Fruit fly (Drosophila melanogaster): Measurements from ENCODE around the gene CG3744.

CG3744 gene

DNA sequence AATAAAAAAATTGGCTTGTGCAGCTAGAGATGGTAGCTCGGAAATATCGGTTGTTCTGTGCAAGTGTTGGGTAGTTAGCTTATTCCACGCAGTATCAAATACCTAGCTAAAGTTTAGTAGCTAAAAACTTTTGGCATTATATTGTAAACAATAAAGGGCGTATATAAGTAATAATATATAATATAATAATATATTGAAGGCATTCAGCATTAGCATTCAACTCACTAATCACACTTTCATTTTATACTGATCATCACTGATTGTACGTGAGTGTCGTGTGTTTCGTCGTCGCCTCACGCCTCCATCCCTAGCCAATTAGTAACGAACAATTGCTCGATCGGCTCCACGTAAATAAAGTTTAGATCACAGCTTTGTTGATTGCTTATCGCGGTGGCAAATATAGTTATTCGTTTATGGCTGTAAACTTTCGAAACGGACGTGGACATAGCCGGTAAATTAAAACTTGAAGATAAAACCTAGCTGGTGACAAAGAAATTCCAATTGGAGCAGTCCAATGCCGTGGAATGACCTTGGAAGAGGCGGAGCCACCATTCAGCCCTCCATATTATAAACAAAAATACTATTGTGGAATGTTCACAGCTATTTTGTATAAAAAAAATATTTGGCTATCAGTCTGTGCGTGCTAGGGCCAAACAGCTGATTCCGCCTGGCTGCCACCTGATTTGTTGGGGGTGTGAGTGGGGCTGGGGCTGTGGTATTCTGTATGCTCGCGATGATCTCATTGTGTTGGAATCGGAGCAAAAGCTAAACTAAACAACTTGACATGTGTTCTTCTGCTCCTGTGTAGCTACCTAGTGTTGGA, 41.6 kb upstream of the CG3744 start, which contains the start of the genes PIG-S, sud1 and CG11168 (continued):
- TF ChIP-seq CG33557 (GFP tag; optimal IDR thresholded peaks at IDR 0.05) = peak; percentile 38
- peak; percentile 79 for TF ChIP-seq Opbp (GFP tag; IDR thresholded peaks at IDR 0.05; ENCODE audit: partially characterized antibody)
- no peak for TF ChIP-seq yki (optimal IDR thresholded peaks at IDR 0.05)
- TF ChIP-seq nom (GFP tag; optimal IDR thresholded peaks at IDR 0.05) = no peak
- peak; percentile 26 to 76 for TF ChIP-seq crp (GFP tag; optimal IDR thresholded peaks at IDR 0.05)
- peak; percentile 68 for TF ChIP-seq Xrp1 (GFP tag; IDR thresholded peaks at IDR 0.05)
- TF ChIP-seq CrebB (tag; optimal IDR thresholded peaks at IDR 0.05) = no peak
- no peak for TF ChIP-seq Spps (tag; optimal IDR thresholded peaks at IDR 0.05)
- peak; percentile 68 for TF ChIP-seq unpg (GFP tag; optimal IDR thresholded peaks at IDR 0.05)
- TF ChIP-seq seq (GFP tag; IDR thresholded peaks at IDR 0.05) = 0 out of 2 replicates have a peak, but pooled peaks have one; percentile 21
- no peak for TF ChIP-seq CG6654 (GFP tag; optimal IDR thresholded peaks at IDR 0.05)
- no peak for TF ChIP-seq CG4328 (GFP tag; optimal IDR thresholded peaks at IDR 0.05)
- TF ChIP-seq fd96Cb (tag; optimal IDR thresholded peaks at IDR 0.05) = peak; percentile 63
- no peak for TF ChIP-seq CG4282 (GFP tag; optimal IDR thresholded peaks at IDR 0.05)
- TF ChIP-seq CG12942 (GFP tag; optimal IDR thresholded peaks at IDR 0.05) = peak; percentile 50
- no peak for TF ChIP-seq CG6175 (GFP tag; IDR thresholded peaks at IDR 0.05)
- peak; percentile 78 for TF ChIP-seq tgo (GFP tag; IDR thresholded peaks at IDR 0.05)
- peak in 1 of 3 experiments; percentile 67 for TF ChIP-seq lola (GFP tag; optimal IDR thresholded peaks at IDR 0.05)
- TF ChIP-seq CG2120 (GFP tag; optimal IDR thresholded peaks at IDR 0.05) = peak; percentile 48
- TF ChIP-seq prd (optimal IDR thresholded peaks at IDR 0.05) = no peak
- peak; percentile 88 for TF ChIP-seq prd (GFP tag; IDR thresholded peaks at IDR 0.05)
- peak; percentile 42 for TF ChIP-seq CG17359 (tag; optimal IDR thresholded peaks at IDR 0.05)
- TF ChIP-seq CG31365 (tag; optimal IDR thresholded peaks at IDR 0.05) = no peak
- TF ChIP-seq ewg (GFP tag; optimal IDR thresholded peaks at IDR 0.05) = no peak
- TF ChIP-seq pfk (GFP tag; optimal IDR thresholded peaks at IDR 0.05) = no peak
- no peak for TF ChIP-seq Lpt (GFP tag; optimal IDR thresholded peaks at IDR 0.05)
- TF ChIP-seq chinmo (GFP tag; IDR thresholded peaks at IDR 0.05; ENCODE audit: partially characterized antibody) = peak; percentile 85; the same call in 2 of the 4 replicates
- TF ChIP-seq ro (GFP tag; IDR thresholded peaks at IDR 0.05) = peak; percentile 31; the same call in 1 of the 2 replicates
- peak; percentile 64 for TF ChIP-seq HmgZ (tag; optimal IDR thresholded peaks at IDR 0.05)
- TF ChIP-seq CG18476 (GFP tag; optimal IDR thresholded peaks at IDR 0.05) = peak; percentile 66
- peak; percentile 88 for TF ChIP-seq slbo (GFP tag; IDR thresholded peaks at IDR 0.05)
- peak; percentile 68 for TF ChIP-seq CG9727 (GFP tag; optimal IDR thresholded peaks at IDR 0.05)
- peak; percentile 43 for TF ChIP-seq Sin3A (optimal IDR thresholded peaks at IDR 0.05)
- TF ChIP-seq nmo (GFP tag; optimal IDR thresholded peaks at IDR 0.05) = peak; percentile 85
- peak; percentile 72 for TF ChIP-seq Abd-B (GFP tag; optimal IDR thresholded peaks at IDR 0.05)
- TF ChIP-seq CG15514 (GFP tag; optimal IDR thresholded peaks at IDR 0.05) = peak; percentile 66
- TF ChIP-seq NC2β (GFP tag; optimal IDR thresholded peaks at IDR 0.05) = no peak
- TF ChIP-seq CG10654 (GFP tag; optimal IDR thresholded peaks at IDR 0.05) = peak; percentile 49
- TF ChIP-seq Oli (tag; optimal IDR thresholded peaks at IDR 0.05) = peak; percentile 58
- no peak for TF ChIP-seq wor (GFP tag; IDR thresholded peaks at IDR 0.05)
- peak; percentile 59; the same call in 2 of the 3 replicates for TF ChIP-seq Dbx (GFP tag; IDR thresholded peaks at IDR 0.05)
- peak; percentile 63 for TF ChIP-seq CG14441 (GFP tag; IDR thresholded peaks at IDR 0.05)
- peak; percentile 38 for TF ChIP-seq CG7928 (GFP tag; optimal IDR thresholded peaks at IDR 0.05)
- TF ChIP-seq CG1602 (GFP tag; optimal IDR thresholded peaks at IDR 0.05) = peak; percentile 65
- no peak for TF ChIP-seq kay (GFP tag; optimal IDR thresholded peaks at IDR 0.05)
- TF ChIP-seq NFAT (GFP tag; IDR thresholded peaks at IDR 0.05) = 0 out of 2 replicates have a peak, but pooled peaks have one; percentile 16
- TF ChIP-seq CG42726 (GFP tag; IDR thresholded peaks at IDR 0.05; ENCODE audit: partially characterized antibody) = 0 out of 2 replicates have a peak, but pooled peaks have one; percentile 42
- TF ChIP-seq fu2 (GFP tag; optimal IDR thresholded peaks at IDR 0.05) = no peak
- no peak for TF ChIP-seq sim (GFP tag; IDR thresholded peaks at IDR 0.05)

Data from whole organism, embryonic.